Fruit fly (Drosophila melanogaster) Kc167 (cell line): ENCODE measurements around the gene scramb1.

Source experiments
- psq ChIP-seq: fragments of >200 bp; optimal IDR thresholded peaks from 2 replicates; lab custom pipeline; 2017; ENCODE audit warnings: missing external identifiers
- ttk ChIP-seq: sonication (Bioruptor generic); optimal IDR thresholded peaks from 2 replicates; lab custom pipeline; 2017; ENCODE audit warnings: missing external identifiers

dm6 chr3L:10258738-10259137 is 33.7 kb upstream of the scramb1 start:
- TF ChIP-seq psq (no peak), ttk (lab: Kevin White, UChicago) (no peak)
